Fruit fly (Drosophila melanogaster) whole organism, wandering third instar larva: Measurements from ENCODE around the gene CG10352.

Experiments
- Dfd ChIP-seq: fragments of >200 bp; optimal IDR thresholded peaks from 2 replicates; lab custom pipeline; 2017; ENCODE audit warnings: missing biosample characterization, missing genetic modification characterization
- Dif ChIP-seq: fragments of 200-275, 200-300 bp; sonication (Bioruptor generic); optimal IDR thresholded peaks from 2 replicates; lab custom pipeline; 2018; ENCODE audit warnings: missing biosample characterization, missing genetic modification characterization; ENCODE audit not compliant: partially characterized antibody
- Jra ChIP-seq: sonication (Bioruptor generic); optimal IDR thresholded peaks from 2 replicates; lab custom pipeline; 2016; ENCODE audit warnings: missing biosample characterization, missing genetic modification characterization
- Myc ChIP-seq: fragments of >200 bp; optimal IDR thresholded peaks from 2 replicates; lab custom pipeline; 2017
- Sp1 ChIP-seq: fragments of 200-800 bp; sonication (Bioruptor generic); optimal IDR thresholded peaks from 3 replicates; lab custom pipeline; 2019; ENCODE audit warnings: missing biosample characterization, mild to moderate bottlenecking, missing genetic modification characterization, moderate library complexity
- Vsx2 ChIP-seq: fragments of 200-300, 225-300 bp; sonication (Bioruptor generic); optimal IDR thresholded peaks from 2 replicates; lab custom pipeline; 2018; ENCODE audit warnings: missing biosample characterization, missing genetic modification characterization; ENCODE audit not compliant: partially characterized antibody
- h ChIP-seq: fragments of 200-800 bp; sonication (Bioruptor generic); optimal IDR thresholded peaks from 3 replicates; lab custom pipeline; 2016; ENCODE audit warnings: missing biosample characterization, mild to moderate bottlenecking, missing genetic modification characterization
- usp ChIP-seq: fragments of >200 bp; optimal IDR thresholded peaks from 2 replicates; lab custom pipeline; 2017; ENCODE audit warnings: missing biosample characterization, missing genetic modification characterization

DNA sequence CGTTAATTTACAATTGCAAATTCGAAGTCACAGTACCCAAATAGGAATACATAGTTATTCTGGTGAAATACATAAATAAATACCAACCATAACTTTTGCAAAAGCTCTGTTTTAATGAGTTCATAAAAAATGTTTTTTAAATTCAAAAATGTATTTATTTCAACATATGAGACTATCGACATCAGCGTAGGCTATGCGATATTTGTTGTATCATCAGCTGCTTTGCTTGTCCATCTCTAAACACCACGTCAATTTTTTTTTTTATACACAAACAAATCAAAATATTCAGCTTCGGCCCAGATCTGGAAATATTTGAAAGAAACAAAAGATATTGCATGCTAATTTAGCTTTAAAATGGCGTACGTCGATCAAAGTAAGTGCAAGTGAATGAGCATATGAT lies 11.2 kb upstream of the CG10352 start, which contains the start of gene CG1840:
- TF ChIP-seq Sp1 (GFP tag; lab: Kevin White, UChicago) = no peak
- no peak for TF ChIP-seq usp
- TF ChIP-seq Dif (GFP tag; lab: Kevin White, UChicago) = no peak
- TF ChIP-seq Vsx2 (GFP tag; lab: Kevin White, UChicago) = no peak
- TF ChIP-seq Myc (lab: Kevin White, UChicago) = no peak
- TF ChIP-seq Dfd (GFP tag; lab: Kevin White, UChicago) = no peak
- no peak for TF ChIP-seq Jra (GFP tag; lab: Kevin White, UChicago)
- peak; percentile 26 for TF ChIP-seq h
